Worm (Caenorhabditis elegans) whole organism, L3 larva: ENCODE data around the gene K09E4.1.

Source experiments
- fkh-10 ChIP-seq: sonication (generic microtip); optimal IDR thresholded peaks from 2 replicates; lab custom pipeline; 2017; ENCODE audit warnings: missing biosample characterization, missing genetic modification reagents, missing genetic modification characterization
- fos-1 ChIP-seq: fragments of 150-350 bp; optimal IDR thresholded peaks from 2 replicates; lab custom pipeline; 2014; ENCODE audit warnings: missing biosample characterization, missing genetic modification characterization
- lin-39 ChIP-seq: fragments of 150-350 bp; optimal IDR thresholded peaks from 2 replicates; lab custom pipeline; 2018; ENCODE audit warnings: missing biosample characterization, missing genetic modification reagents, missing genetic modification characterization
- nhr-25 ChIP-seq: sonication (generic microtip); optimal IDR thresholded peaks from 2 replicates; lab custom pipeline; 2017; ENCODE audit warnings: missing biosample characterization, missing genetic modification characterization
- nhr-76 ChIP-seq: fragments of 150-350 bp; sonication (generic microtip); optimal IDR thresholded peaks from 5 replicates; lab custom pipeline; 2014; ENCODE audit warnings: missing biosample characterization, missing genetic modification characterization

DNA sequence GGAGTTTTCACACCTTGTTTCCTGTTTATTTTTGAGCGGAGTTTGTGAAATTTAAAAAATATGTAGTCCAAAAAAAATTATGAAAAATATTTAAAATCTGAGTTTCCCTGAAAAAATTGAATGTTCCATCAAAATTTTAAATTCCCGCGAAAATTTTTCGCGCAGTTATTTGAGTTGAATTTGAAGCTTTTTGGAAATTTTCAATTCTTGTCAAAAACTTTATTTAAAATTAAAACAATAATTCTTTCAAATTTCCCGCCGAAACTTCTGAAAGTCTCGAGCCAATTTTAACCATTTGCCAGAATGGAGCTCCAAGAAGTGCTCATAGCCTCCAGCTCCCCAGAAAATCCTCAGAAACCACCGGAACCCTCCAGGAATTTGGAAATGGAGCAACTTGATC lies 33.2 kb upstream of the K09E4.1 start, which contains the start of gene gur-4:
- TF ChIP-seq fkh-10 (GFP tag; lab: Kevin White, UChicago) (no peak), lin-39 (tag; lab: Kevin White, UChicago) (no peak), nhr-76 (tag; lab: Kevin White, UChicago) (no peak), nhr-25 (no peak), fos-1 (tag; lab: Kevin White, UChicago) (no peak)
